Worm (Caenorhabditis elegans) whole organism, early embryonic: Measurements from ENCODE around the gene wrm-1.

Experiments
- B0310.2 ChIP-seq: sonication (generic microtip); optimal IDR thresholded peaks from 2 replicates; lab custom pipeline; 2016; ENCODE audit warnings: mild to moderate bottlenecking, missing genetic modification characterization, missing compliant biosample characterization
- F13C5.2 ChIP-seq: sonication (generic microtip); optimal IDR thresholded peaks from 2 replicates; lab custom pipeline; 2017; ENCODE audit warnings: mild to moderate bottlenecking, missing genetic modification characterization, inconsistent platforms, missing compliant biosample characterization
- ama-1 ChIP-seq: fragments of 150-350 bp; optimal IDR thresholded peaks from 2 replicates; lab custom pipeline; 2014
- ceh-36 ChIP-seq: sonication (generic microtip); optimal IDR thresholded peaks from 2 replicates; lab custom pipeline; 2016; ENCODE audit warnings: missing genetic modification characterization, inconsistent platforms, missing compliant biosample characterization
- ets-7 ChIP-seq: sonication (generic microtip); optimal IDR thresholded peaks from 2 replicates; lab custom pipeline; 2016; ENCODE audit warnings: missing genotype, missing genetic modification characterization, missing compliant biosample characterization
- flt-1 ChIP-seq: fragments of 200-800 bp; sonication (Bioruptor generic); IDR thresholded peaks from 2 replicates; pipeline ENCODE4 v1.3.6; 2022; ENCODE audit warnings: missing genetic modification characterization, missing compliant biosample characterization
- hmbx-1 ChIP-seq: sonication (generic microtip); optimal IDR thresholded peaks from 2 replicates; lab custom pipeline; 2016; ENCODE audit warnings: mild to moderate bottlenecking, missing genetic modification characterization, missing compliant biosample characterization
- hnd-1 ChIP-seq: sonication (generic microtip); optimal IDR thresholded peaks from 2 replicates; lab custom pipeline; 2016; ENCODE audit warnings: missing genetic modification characterization, missing compliant biosample characterization
- sea-1 ChIP-seq: fragments of 200-800 bp; sonication (Bioruptor generic); conservative IDR thresholded peaks from 2 replicates; pipeline ENCODE4 v1.3.6; 2022; ENCODE audit warnings: missing genetic modification characterization, missing compliant biosample characterization
- tbx-11 ChIP-seq: fragments of 200-800 bp; sonication (Bioruptor generic); IDR thresholded peaks from 2 replicates; pipeline ENCODE4 v1.3.6; 2022; ENCODE audit warnings: missing genetic modification characterization, missing compliant biosample characterization
- tra-4 ChIP-seq: sonication (generic microtip); optimal IDR thresholded peaks from 2 replicates; lab custom pipeline; 2017; ENCODE audit warnings: missing genetic modification characterization, missing compliant biosample characterization

ce11 chrIII:5709224-5709623, 13.4 kb upstream of the wrm-1 start, which contains the start of gene hpo-28:
- no peak for TF ChIP-seq F13C5.2
- no peak for TF ChIP-seq ama-1
- TF ChIP-seq hmbx-1 (tag; lab: Kevin White, UChicago): no peak
- TF ChIP-seq ceh-36 (tag; lab: Kevin White, UChicago): no peak
- TF ChIP-seq tbx-11 (GFP tag; lab: Robert Waterston, UW): no peak
- no peak for TF ChIP-seq hnd-1 (tag; lab: Kevin White, UChicago)
- TF ChIP-seq ets-7 (tag; lab: Kevin White, UChicago): no peak
- no peak for TF ChIP-seq sea-1 (GFP tag; lab: Robert Waterston, UW)
- TF ChIP-seq B0310.2 (tag; lab: Kevin White, UChicago): no peak
- TF ChIP-seq flt-1 (GFP tag; lab: Robert Waterston, UW): no peak
- no peak for TF ChIP-seq tra-4 (tag; lab: Kevin White, UChicago)
